1 fruit fly cellular context compared by ENCODE assay signal in genomic region chrX:13234738-13235470, dm6.
A peak's percentile ranks its signal among the peaks of the same experiment; 100 is the strongest.
TF ChIP-seq lines count a peak whose summit lies in the region.

No protein-coding gene starts in this region.

TF ChIP-seq in whole organism, embryonic, 481 proteins besides CTCF, POLR2A, EP300 and RAD21 (continued from another document):
- no peak for TF ChIP-seq Lim3 (GFP tag; IDR thresholded peaks at IDR 0.05; lab: Robert Waterston, UW)
- peak; percentile 91 for TF ChIP-seq crol (GFP tag; IDR thresholded peaks at IDR 0.05; lab: Robert Waterston, UW)
- no peak for TF ChIP-seq CG33213 (GFP tag; optimal IDR thresholded peaks at IDR 0.05; lab: Kevin White, UChicago)
- no peak for TF ChIP-seq sisA (GFP tag; IDR thresholded peaks at IDR 0.05; lab: Robert Waterston, UW)
- TF ChIP-seq grn (GFP tag; optimal IDR thresholded peaks at IDR 0.05; lab: Kevin White, UChicago) = peak; percentile 13
- peak; percentile 44; the same call in 1 of the 2 replicates for TF ChIP-seq CG32532 (GFP tag; IDR thresholded peaks at IDR 0.05; lab: Robert Waterston, UW)
- TF ChIP-seq CG13287 (GFP tag; IDR thresholded peaks at IDR 0.05; lab: Robert Waterston, UW; ENCODE audit: partially characterized antibody) = 0 out of 2 replicates have a peak, but pooled peaks have one; percentile 10
- no peak for TF ChIP-seq sima (GFP tag; optimal IDR thresholded peaks at IDR 0.05; lab: Kevin White, UChicago)
- no peak for TF ChIP-seq CG6272 (GFP tag; IDR thresholded peaks at IDR 0.05; lab: Robert Waterston, UW)
- no peak for TF ChIP-seq sens-2 (GFP tag; IDR thresholded peaks at IDR 0.05; lab: Robert Waterston, UW)
- TF ChIP-seq vvl (GFP tag; IDR thresholded peaks at IDR 0.05; lab: Robert Waterston, UW) = peak; percentile 95
- no peak for TF ChIP-seq Oli (tag; optimal IDR thresholded peaks at IDR 0.05; lab: Kevin White, UChicago)
- TF ChIP-seq CG1647 (GFP tag; optimal IDR thresholded peaks at IDR 0.05; lab: Kevin White, UChicago) = no peak
- TF ChIP-seq Eip74EF (GFP tag; optimal IDR thresholded peaks at IDR 0.05; lab: Kevin White, UChicago) = peak in 1 of 2 experiments; percentile 36
- TF ChIP-seq fd3F (GFP tag; optimal IDR thresholded peaks at IDR 0.05; lab: Kevin White, UChicago) = peak; percentile 16
- 0 out of 2 replicates have a peak, but pooled peaks have one; percentile 16 for TF ChIP-seq bowl (GFP tag; IDR thresholded peaks at IDR 0.05; lab: Robert Waterston, UW)
- peak; percentile 56 for TF ChIP-seq sqz (GFP tag; optimal IDR thresholded peaks at IDR 0.05; lab: Kevin White, UChicago)
- TF ChIP-seq CG12769 (tag; optimal IDR thresholded peaks at IDR 0.05; lab: Kevin White, UChicago) = peak; percentile 57
- 0 out of 2 replicates have a peak, but pooled peaks have one; percentile 6 for TF ChIP-seq Ptx1 (GFP tag; IDR thresholded peaks at IDR 0.05; lab: Robert Waterston, UW)
- peak; percentile 58 for TF ChIP-seq slbo (GFP tag; IDR thresholded peaks at IDR 0.05; lab: Robert Waterston, UW)
- TF ChIP-seq jumu (GFP tag; optimal IDR thresholded peaks at IDR 0.05; lab: Kevin White, UChicago) = no peak
- no peak for TF ChIP-seq cwo (GFP tag; optimal IDR thresholded peaks at IDR 0.05; lab: Kevin White, UChicago)
- TF ChIP-seq Med (GFP tag; lab: Kevin White, UChicago) = peak; percentile 79
- TF ChIP-seq CG6689 (GFP tag; IDR thresholded peaks at IDR 0.05; lab: Robert Waterston, UW) = 0 out of 2 replicates have a peak, but pooled peaks have one; percentile 10
- no peak for TF ChIP-seq Ets65A (GFP tag; lab: Kevin White, UChicago)
- TF ChIP-seq zf30C (GFP tag; optimal IDR thresholded peaks at IDR 0.05; lab: Kevin White, UChicago) = no peak
- peak; percentile 31; the same call in 1 of the 2 replicates for TF ChIP-seq wdn (GFP tag; IDR thresholded peaks at IDR 0.05; lab: Robert Waterston, UW)
- no peak for TF ChIP-seq Gug (GFP tag; IDR thresholded peaks at IDR 0.05; lab: Robert Waterston, UW)
